Worm (Caenorhabditis elegans) whole organism, young adult: ENCODE results near the gene C07A9.9.

ENCODE experiments used
- C06A6.2 ChIP-seq: fragments of 200-800 bp; sonication (Bioruptor generic); conservative IDR thresholded peaks from 2 replicates; pipeline ENCODE4 v1.3.6; 2022; ENCODE audit warnings: missing genetic modification characterization, missing compliant biosample characterization
- F49E8.2 ChIP-seq: sonication (generic microtip); optimal IDR thresholded peaks from 3 replicates; lab custom pipeline; 2017; ENCODE audit warnings: missing genetic modification characterization, mild to moderate bottlenecking, missing compliant biosample characterization, antibody characterized with exemption, moderate library complexity; ENCODE audit not compliant: insufficient read depth
- F52B5.7 ChIP-seq: sonication (generic microtip); optimal IDR thresholded peaks from 2 replicates; lab custom pipeline; 2016; ENCODE audit warnings: mild to moderate bottlenecking, missing genetic modification characterization, missing compliant biosample characterization
- F55B11.4 ChIP-seq: sonication (generic microtip); optimal IDR thresholded peaks from 2 replicates; lab custom pipeline; 2016; ENCODE audit warnings: missing compliant biosample characterization, missing genetic modification characterization, borderline replicate concordance; ENCODE audit not compliant: insufficient read depth
- F57A8.1 ChIP-seq: fragments of 200-800 bp; sonication (Bioruptor generic); optimal IDR thresholded peaks from 2 replicates; lab custom pipeline; 2018; ENCODE audit warnings: mild to moderate bottlenecking, missing genetic modification characterization, moderate library complexity, missing compliant biosample characterization
- K12H6.12 ChIP-seq: fragments of 200-800 bp; sonication (Bioruptor generic); optimal IDR thresholded peaks from 2 replicates; lab custom pipeline; 2018; ENCODE audit warnings: mild to moderate bottlenecking, missing genetic modification characterization, missing compliant biosample characterization
- Y53F4B.3 ChIP-seq: fragments of 200-800 bp; sonication (Bioruptor generic); IDR thresholded peaks from 2 replicates; pipeline ENCODE4 v1.3.6; 2022; ENCODE audit warnings: missing genetic modification reagents, missing genetic modification characterization, missing compliant biosample characterization
- aptf-2 ChIP-seq: fragments of 200-800 bp; sonication (Bioruptor generic); conservative IDR thresholded peaks from 2 replicates; pipeline ENCODE4 v1.3.6; 2022; ENCODE audit warnings: missing genetic modification reagents, missing genetic modification characterization, missing compliant biosample characterization
- bed-2 ChIP-seq: fragments of 200-800 bp; sonication (Bioruptor generic); IDR thresholded peaks from 2 replicates; pipeline ENCODE4 v1.3.6; 2022; ENCODE audit warnings: missing genetic modification reagents, missing genetic modification characterization, missing compliant biosample characterization
- cebp-1 ChIP-seq, 2 experiments: fragments of 200-800 bp in 1 of 2; sonication (Bioruptor generic) in 1 of 2; sonication (generic microtip) in 1 of 2; IDR thresholded peaks in 1 of 2; optimal IDR thresholded peaks in 1 of 2; 2 replicates each; pipeline versions ENCODE4 v1.3.6 to Lab custom; 2017 to 2022; ENCODE audit warnings: missing compliant biosample characterization in 2 of 2, missing genetic modification characterization in 2 of 2, mild to moderate bottlenecking in 1 of 2, missing genetic modification reagents in 1 of 2, moderate library complexity in 1 of 2
- cebp-2 ChIP-seq: fragments of 200-800 bp; sonication (Bioruptor generic); IDR thresholded peaks from 2 replicates; pipeline ENCODE4 v1.3.6; 2022; ENCODE audit warnings: missing genetic modification characterization, missing compliant biosample characterization
- ceh-27 ChIP-seq: fragments of 200-800 bp; sonication (Bioruptor generic); optimal IDR thresholded peaks from 2 replicates; lab custom pipeline; 2018; ENCODE audit warnings: mild to moderate bottlenecking, missing genetic modification characterization, moderate library complexity, missing compliant biosample characterization
- ceh-40 ChIP-seq: fragments of 200-800 bp; sonication (Bioruptor generic); IDR thresholded peaks from 2 replicates; pipeline ENCODE4 v1.3.6; 2022; ENCODE audit warnings: missing genetic modification characterization, missing compliant biosample characterization
- ceh-79 ChIP-seq: sonication (generic microtip); optimal IDR thresholded peaks from 2 replicates; lab custom pipeline; 2017; ENCODE audit warnings: mild to moderate bottlenecking, missing genetic modification characterization, missing compliant biosample characterization
- dox-1 ChIP-seq: fragments of 200-800 bp; sonication (Bioruptor generic); IDR thresholded peaks from 2 replicates; pipeline ENCODE4 v1.3.6; 2022; ENCODE audit warnings: missing genetic modification reagents, missing genetic modification characterization, missing compliant biosample characterization
- efl-1 ChIP-seq: fragments of 150-350 bp; optimal IDR thresholded peaks from 2 replicates; lab custom pipeline; 2014; ENCODE audit warnings: missing biosample characterization, missing genetic modification reagents, missing genetic modification characterization
- egl-44 ChIP-seq: fragments of 200-800 bp; sonication (Bioruptor generic); IDR thresholded peaks from 2 replicates; pipeline ENCODE4 v1.3.6; 2022; ENCODE audit warnings: missing genetic modification reagents, missing genetic modification characterization, missing compliant biosample characterization
- egrh-3 ChIP-seq: fragments of 200-800 bp; sonication (Bioruptor generic); IDR thresholded peaks from 2 replicates; pipeline ENCODE4 v1.3.6; 2022; ENCODE audit warnings: missing genetic modification reagents, missing genetic modification characterization, missing compliant biosample characterization
- ekl-4 ChIP-seq: fragments of 200-800 bp; sonication (Bioruptor generic); IDR thresholded peaks from 2 replicates; pipeline ENCODE4 v1.3.6; 2022; ENCODE audit warnings: missing genetic modification reagents, missing genetic modification characterization, missing compliant biosample characterization
- him-1 ChIP-seq: sonication (generic microtip); optimal IDR thresholded peaks from 2 replicates; lab custom pipeline; 2016; ENCODE audit warnings: missing genotype, missing genetic modification reagents, missing genetic modification characterization, missing compliant biosample characterization
- hmg-1.2 ChIP-seq: fragments of 200-800 bp; sonication (Bioruptor generic); IDR thresholded peaks from 2 replicates; pipeline ENCODE4 v1.3.6; 2022; ENCODE audit warnings: missing genetic modification reagents, missing genetic modification characterization, missing compliant biosample characterization
- hmg-20 ChIP-seq: fragments of 200-800 bp; sonication (Bioruptor generic); IDR thresholded peaks from 2 replicates; pipeline ENCODE4 v1.3.6; 2022; ENCODE audit warnings: missing genetic modification reagents, missing genetic modification characterization, missing compliant biosample characterization
- hrde-1 ChIP-seq: sonication (generic microtip); optimal IDR thresholded peaks from 2 replicates; lab custom pipeline; 2016; ENCODE audit warnings: missing genetic modification characterization, mild to moderate bottlenecking, missing compliant biosample characterization, moderate library complexity, missing genotype, missing genetic modification reagents, borderline replicate concordance
- lin-26 ChIP-seq: fragments of 200-800 bp; sonication (Bioruptor generic); IDR thresholded peaks from 2 replicates; pipeline ENCODE4 v1.3.6; 2022; ENCODE audit warnings: missing genetic modification reagents, missing genetic modification characterization, missing compliant biosample characterization
- mel-28 ChIP-seq: sonication (generic microtip); optimal IDR thresholded peaks from 2 replicates; lab custom pipeline; 2016; ENCODE audit warnings: borderline replicate concordance, mild to moderate bottlenecking, missing genetic modification characterization, missing compliant biosample characterization
- nfyb-1 ChIP-seq: fragments of 200-800 bp; sonication (Bioruptor generic); IDR thresholded peaks from 2 replicates; pipeline ENCODE4 v1.3.6; 2022; ENCODE audit warnings: missing genetic modification reagents, missing genetic modification characterization, missing compliant biosample characterization
- nhr-120 ChIP-seq: fragments of 200-800 bp; sonication (Bioruptor generic); IDR thresholded peaks from 2 replicates; pipeline ENCODE4 v1.3.6; 2022; ENCODE audit warnings: missing genetic modification characterization, missing compliant biosample characterization
- nhr-179 ChIP-seq: sonication (generic microtip); optimal IDR thresholded peaks from 2 replicates; lab custom pipeline; 2016; ENCODE audit warnings: mild to moderate bottlenecking, missing genetic modification characterization, missing compliant biosample characterization
- nhr-80 ChIP-seq: sonication (generic microtip); optimal IDR thresholded peaks from 2 replicates; lab custom pipeline; 2016; ENCODE audit warnings: missing genetic modification characterization, missing compliant biosample characterization
- nhr-90 ChIP-seq: sonication (generic microtip); optimal IDR thresholded peaks from 2 replicates; lab custom pipeline; 2016; ENCODE audit warnings: missing genotype, mild to moderate bottlenecking, missing genetic modification characterization, missing compliant biosample characterization
- pha-4 ChIP-seq: fragments of 150-350 bp; sonication (generic microtip); optimal IDR thresholded peaks from 2 replicates; lab custom pipeline; 2014; ENCODE audit warnings: missing biosample characterization, missing genetic modification reagents, missing genetic modification characterization
- snpc-1.1 ChIP-seq: sonication (generic microtip); optimal IDR thresholded peaks from 2 replicates; lab custom pipeline; 2017; ENCODE audit warnings: missing genetic modification characterization, mild to moderate bottlenecking, missing compliant biosample characterization, antibody characterized with exemption, moderate library complexity, missing genotype, missing genetic modification reagents; ENCODE audit not compliant: insufficient read depth
- tbp1 ChIP-seq: fragments of 200-800 bp; sonication (Bioruptor generic); optimal IDR thresholded peaks from 2 replicates; lab custom pipeline; 2018; ENCODE audit warnings: mild to moderate bottlenecking, missing genetic modification characterization, missing compliant biosample characterization
- tbx-9 ChIP-seq: sonication (generic microtip); optimal IDR thresholded peaks from 2 replicates; lab custom pipeline; 2016; ENCODE audit warnings: borderline replicate concordance, missing genetic modification characterization, inconsistent platforms, missing compliant biosample characterization
- unc-130 ChIP-seq: sonication (generic microtip); optimal IDR thresholded peaks from 2 replicates; lab custom pipeline; 2016; ENCODE audit warnings: missing genetic modification reagents, missing genetic modification characterization, missing compliant biosample characterization
- xnd-1 ChIP-seq: sonication (generic microtip); optimal IDR thresholded peaks from 2 replicates; lab custom pipeline; 2016; ENCODE audit warnings: missing genotype, missing genetic modification reagents, missing genetic modification characterization, missing compliant biosample characterization
- zfh-2 ChIP-seq: fragments of 200-800 bp; sonication (Bioruptor generic); conservative IDR thresholded peaks from 2 replicates; pipeline ENCODE4 v1.3.6; 2022; ENCODE audit warnings: missing genetic modification reagents, missing genetic modification characterization, missing compliant biosample characterization
- ztf-18 ChIP-seq: sonication (generic microtip); optimal IDR thresholded peaks from 2 replicates; lab custom pipeline; 2016; ENCODE audit warnings: missing genotype, mild to moderate bottlenecking, missing genetic modification characterization, missing compliant biosample characterization
- ztf-25 ChIP-seq: fragments of 200-800 bp; sonication (Bioruptor generic); IDR thresholded peaks from 2 replicates; pipeline ENCODE4 v1.3.6; 2022; ENCODE audit warnings: missing genetic modification reagents, missing genetic modification characterization, missing compliant biosample characterization
- ztf-28 ChIP-seq: fragments of 200-800 bp; sonication (Bioruptor generic); IDR thresholded peaks from 2 replicates; pipeline ENCODE4 v1.3.6; 2022; ENCODE audit warnings: missing genetic modification reagents, missing genetic modification characterization, missing compliant biosample characterization
- ztf-3 ChIP-seq: fragments of 200-800 bp; sonication (Bioruptor generic); optimal IDR thresholded peaks from 2 replicates; lab custom pipeline; 2018; ENCODE audit warnings: mild to moderate bottlenecking, missing genetic modification characterization, missing compliant biosample characterization
- ztf-6 ChIP-seq: fragments of 200-800 bp; sonication (Bioruptor generic); IDR thresholded peaks from 2 replicates; pipeline ENCODE4 v1.3.6; 2022; ENCODE audit warnings: missing genetic modification reagents, missing genetic modification characterization, missing compliant biosample characterization

Gene C07A9.9

ce11 chrIII:9702665-9703252 lies 35.3 kb upstream of the C07A9.9 start (continued):
- TF ChIP-seq ztf-3 (GFP tag; lab: Kevin White, UChicago) (no peak), cebp-2 (GFP tag; lab: Robert Waterston, UW) (no peak), nhr-80 (tag; lab: Kevin White, UChicago) (peak; percentile 62), snpc-1.1 (tag; lab: Kevin White, UChicago) (no peak), aptf-2 (GFP tag; lab: Robert Waterston, UW) (no peak), bed-2 (GFP tag; lab: Robert Waterston, UW) (no peak), pha-4 (no peak), tbx-9 (tag; lab: Kevin White, UChicago) (no peak), C06A6.2 (GFP tag; lab: Robert Waterston, UW) (no peak), xnd-1 (tag; lab: Kevin White, UChicago) (no peak), mel-28 (tag; lab: Kevin White, UChicago) (no peak), nhr-179 (tag; lab: Kevin White, UChicago) (no peak), ztf-18 (tag; lab: Kevin White, UChicago) (peak; percentile 5), F55B11.4 (tag; lab: Kevin White, UChicago) (no peak), F57A8.1 (GFP tag; lab: Kevin White, UChicago) (no peak), ceh-79 (tag; lab: Kevin White, UChicago) (no peak), K12H6.12 (tag; lab: Kevin White, UChicago) (peak; percentile 61)

- TF ChIP-seq nhr-120 (0 out of 2 replicates have a peak, but pooled peaks have one; percentile 33), cebp-1 (GFP tag; IDR thresholded peaks at IDR 0.05; lab: Robert Waterston, UW) (no peak), cebp-1 (tag; optimal IDR thresholded peaks at IDR 0.05; lab: Kevin White, UChicago) (no peak), hmg-20 (GFP tag; lab: Robert Waterston, UW) (0 out of 2 replicates have a peak, but pooled peaks have one; percentile 24), lin-26 (0 out of 2 replicates have a peak, but pooled peaks have one; percentile 11)
Observed at ce11 chrIII:9701798-9702197, 34.4 kb upstream of the C07A9.9 start.

- TF ChIP-seq egl-44 (GFP tag; lab: Robert Waterston, UW) (no peak), efl-1 (no peak), egrh-3 (no peak), ztf-28 (no peak), dox-1 (no peak), Y53F4B.3 (GFP tag; lab: Robert Waterston, UW) (no peak), lin-26 (no peak), hrde-1 (tag; lab: Kevin White, UChicago) (no peak), him-1 (tag; lab: Kevin White, UChicago) (no peak), zfh-2 (GFP tag; lab: Robert Waterston, UW) (peak; percentile 49; the same call in 1 of the 2 replicates), ceh-27 (GFP tag; lab: Kevin White, UChicago) (peak; percentile 36), F49E8.2 (tag; lab: Kevin White, UChicago) (no peak), ztf-6 (GFP tag; lab: Robert Waterston, UW) (peak; percentile 45; the same call in 1 of the 2 replicates), F55B11.4 (tag; lab: Kevin White, UChicago) (no peak), nhr-90 (no peak), F52B5.7 (tag; lab: Kevin White, UChicago) (no peak), ekl-4 (GFP tag; lab: Robert Waterston, UW) (0 out of 2 replicates have a peak, but pooled peaks have one; percentile 17), unc-130 (GFP tag; lab: Kevin White, UChicago) (no peak), hmg-1.2 (GFP tag; lab: Robert Waterston, UW) (0 out of 2 replicates have a peak, but pooled peaks have one; percentile 22), ceh-40 (0 out of 2 replicates have a peak, but pooled peaks have one; percentile 18), ztf-25 (GFP tag; lab: Robert Waterston, UW) (no peak), hmg-20 (GFP tag; lab: Robert Waterston, UW) (no peak), nfyb-1 (GFP tag; lab: Robert Waterston, UW) (0 out of 2 replicates have a peak, but pooled peaks have one; percentile 12), tbp1 (GFP tag; lab: Kevin White, UChicago) (no peak)
Observed at ce11 chrIII:9700114-9700690, 32.8 kb upstream of the C07A9.9 start.
